Fruit fly (Drosophila melanogaster) whole organism, embryonic: Measurements from ENCODE around the gene Bet5.

ENCODE experiments used
- Ada2b ChIP-seq: fragments of 200-800 bp; sonication (Bioruptor generic); IDR thresholded peaks from 2 replicates; pipeline ENCODE4 v1.3.6; 2022; ENCODE audit warnings: missing biosample characterization, missing genetic modification characterization
- B-H1 ChIP-seq: fragments of 200-800 bp; sonication (Bioruptor generic); IDR thresholded peaks from 3 replicates; pipeline ENCODE4 v1.3.6; 2022; ENCODE audit warnings: missing biosample characterization, missing genetic modification characterization
- BtbVII ChIP-seq: fragments of 200-800 bp; sonication (Bioruptor generic); optimal IDR thresholded peaks from 3 replicates; lab custom pipeline; 2017; ENCODE audit warnings: missing biosample characterization, mild to moderate bottlenecking, missing genetic modification characterization
- CG10462 ChIP-seq: fragments of 200-800 bp; sonication (Bioruptor generic); optimal IDR thresholded peaks from 2 replicates; lab custom pipeline; 2016; ENCODE audit warnings: missing biosample characterization, missing genetic modification characterization
- CG10543 ChIP-seq: fragments of 200-800 bp; sonication (Bioruptor generic); optimal IDR thresholded peaks from 3 replicates; lab custom pipeline; 2017; ENCODE audit warnings: missing biosample characterization, mild to moderate bottlenecking, missing genetic modification characterization, moderate library complexity
- CG10654 ChIP-seq: fragments of 200-800 bp; sonication (Bioruptor generic); optimal IDR thresholded peaks from 2 replicates; lab custom pipeline; 2016; ENCODE audit warnings: missing biosample characterization, missing genetic modification characterization
- CG12104 ChIP-seq: fragments of 200-800 bp; sonication (Bioruptor generic); optimal IDR thresholded peaks from 3 replicates; lab custom pipeline; 2016; ENCODE audit warnings: missing biosample characterization, missing genetic modification characterization
- CG12155 ChIP-seq: fragments of 200-800 bp; sonication (Bioruptor generic); optimal IDR thresholded peaks from 3 replicates; lab custom pipeline; 2016; ENCODE audit warnings: missing biosample characterization, missing genetic modification characterization
- CG12391 ChIP-seq: fragments of 200-800 bp; sonication (Bioruptor generic); optimal IDR thresholded peaks from 3 replicates; lab custom pipeline; 2018; ENCODE audit warnings: missing biosample characterization, mild to moderate bottlenecking, missing genetic modification characterization, moderate library complexity
- CG13894 ChIP-seq: fragments of 200-800 bp; sonication (Bioruptor generic); optimal IDR thresholded peaks from 3 replicates; lab custom pipeline; 2018; ENCODE audit warnings: missing biosample characterization, mild to moderate bottlenecking, missing genetic modification characterization, moderate library complexity
- CG14667 ChIP-seq: fragments of 200-800 bp; sonication (Bioruptor generic); IDR thresholded peaks from 2 replicates; pipeline ENCODE4 v1.3.6; 2022; ENCODE audit warnings: missing biosample characterization, missing genetic modification characterization
- CG1647 ChIP-seq: fragments of 200-800 bp; sonication (Bioruptor generic); optimal IDR thresholded peaks from 3 replicates; lab custom pipeline; 2016; ENCODE audit warnings: missing biosample characterization, missing genetic modification characterization
- CG18599 ChIP-seq: fragments of 200-800 bp; sonication (Bioruptor generic); optimal IDR thresholded peaks from 3 replicates; lab custom pipeline; 2017; ENCODE audit warnings: missing biosample characterization, missing genetic modification characterization, mild to moderate bottlenecking, moderate library complexity, missing genetic modification reagents
- CG2116 ChIP-seq: fragments of 200-800 bp; sonication (Bioruptor generic); optimal IDR thresholded peaks from 3 replicates; lab custom pipeline; 2018; ENCODE audit warnings: missing biosample characterization, mild to moderate bottlenecking, missing genetic modification characterization
- CG30431 ChIP-seq: fragments of 200-800 bp; sonication (Bioruptor generic); optimal IDR thresholded peaks from 2 replicates; lab custom pipeline; 2017; ENCODE audit warnings: missing biosample characterization, missing genetic modification characterization
- CG32772 ChIP-seq: fragments of 200-800 bp; sonication (Bioruptor generic); IDR thresholded peaks from 2 replicates; pipeline ENCODE4 v1.3.6; 2022; ENCODE audit warnings: missing biosample characterization, missing genetic modification characterization
- CG3838 ChIP-seq: fragments of 200-800 bp; sonication (Bioruptor generic); optimal IDR thresholded peaks from 3 replicates; lab custom pipeline; 2016; ENCODE audit warnings: missing biosample characterization, missing genetic modification characterization
- CG3995 ChIP-seq: fragments of 200-800 bp; sonication (Bioruptor generic); optimal IDR thresholded peaks from 3 replicates; lab custom pipeline; 2016; ENCODE audit warnings: missing biosample characterization, missing genetic modification characterization
- CG43689 ChIP-seq: fragments of 200-800 bp; sonication (Bioruptor generic); IDR thresholded peaks from 2 replicates; pipeline ENCODE4 v1.3.6; 2022; ENCODE audit warnings: missing biosample characterization, missing genetic modification characterization
- CG6813 ChIP-seq: fragments of 200-800 bp; sonication (Bioruptor generic); optimal IDR thresholded peaks from 2 replicates; lab custom pipeline; 2017; ENCODE audit warnings: missing biosample characterization, missing genetic modification characterization, mild to moderate bottlenecking, moderate library complexity, missing genetic modification reagents
- CG6854 ChIP-seq: fragments of 200-800 bp; sonication (Bioruptor generic); optimal IDR thresholded peaks from 3 replicates; lab custom pipeline; 2017; ENCODE audit warnings: missing biosample characterization, mild to moderate bottlenecking, missing genetic modification characterization
- CG7357 ChIP-seq: fragments of 200-800 bp; sonication (Bioruptor generic); IDR thresholded peaks from 3 replicates; pipeline ENCODE4 v1.3.6; 2022; ENCODE audit warnings: missing biosample characterization, missing genetic modification characterization
- CG7928 ChIP-seq: fragments of 200-800 bp; sonication (Bioruptor generic); optimal IDR thresholded peaks from 2 replicates; lab custom pipeline; 2017; ENCODE audit warnings: missing biosample characterization, mild to moderate bottlenecking, missing genetic modification characterization
- CG8478 ChIP-seq: fragments of >200 bp; optimal IDR thresholded peaks from 2 replicates; lab custom pipeline; 2018
- CG9215 ChIP-seq: fragments of 200-800 bp; sonication (Bioruptor generic); IDR thresholded peaks from 2 replicates; pipeline ENCODE4 v1.3.6; 2022; ENCODE audit warnings: missing biosample characterization, missing genetic modification characterization
- CG9437 ChIP-seq: fragments of 200-800 bp; sonication (Bioruptor generic); optimal IDR thresholded peaks from 2 replicates; lab custom pipeline; 2018; ENCODE audit warnings: missing biosample characterization, mild to moderate bottlenecking, missing genetic modification characterization
- CrebB ChIP-seq: fragments of 200-800 bp; sonication (Bioruptor generic); optimal IDR thresholded peaks from 3 replicates; lab custom pipeline; 2018; ENCODE audit warnings: missing biosample characterization, mild to moderate bottlenecking, missing genetic modification characterization
- Gsc ChIP-seq: fragments of 200-800 bp; sonication (Bioruptor generic); IDR thresholded peaks from 2 replicates; pipeline ENCODE4 v1.3.6; 2022; ENCODE audit warnings: missing biosample characterization, missing genetic modification characterization
- Gug ChIP-seq: fragments of 200-800 bp; sonication (Bioruptor generic); IDR thresholded peaks from 4 replicates; pipeline ENCODE4 v1.3.6; 2022; ENCODE audit warnings: missing biosample characterization, missing genetic modification characterization
- Hand ChIP-seq: fragments of 200-800 bp; sonication (Bioruptor generic); optimal IDR thresholded peaks from 2 replicates; lab custom pipeline; 2017; ENCODE audit warnings: mild to moderate bottlenecking, missing biosample characterization, missing genetic modification reagents, missing genetic modification characterization
- MTF-1 ChIP-seq: fragments of 200-800 bp; sonication (Bioruptor generic); optimal IDR thresholded peaks from 2 replicates; lab custom pipeline; 2018; ENCODE audit warnings: missing biosample characterization, mild to moderate bottlenecking, missing genetic modification characterization, borderline replicate concordance
- Sin3A ChIP-seq: fragments of >200 bp; optimal IDR thresholded peaks from 2 replicates; lab custom pipeline; 2018
- al ChIP-seq: fragments of 200-800 bp; sonication (Bioruptor generic); IDR thresholded peaks from 2 replicates; pipeline ENCODE4 v1.3.6; 2022; ENCODE audit warnings: missing biosample characterization, missing genetic modification characterization
- bowl ChIP-seq: fragments of 200-800 bp; sonication (Bioruptor generic); IDR thresholded peaks from 2 replicates; pipeline ENCODE4 v1.3.6; 2022; ENCODE audit warnings: missing biosample characterization, missing genetic modification characterization
- bsh ChIP-seq, 2 experiments: fragments of 200-800 bp; sonication (Bioruptor generic); optimal IDR thresholded peaks; 2 replicates each; lab custom pipeline; 2017 to 2018; ENCODE audit warnings: mild to moderate bottlenecking in 2 of 2, missing biosample characterization in 2 of 2, missing genetic modification characterization in 2 of 2, moderate library complexity in 1 of 2
- dan ChIP-seq: fragments of 200-800 bp; sonication (Bioruptor generic); IDR thresholded peaks from 2 replicates; pipeline ENCODE4 v1.3.6; 2022; ENCODE audit warnings: missing biosample characterization, missing genetic modification characterization
- esg ChIP-seq: fragments of 200-800 bp; sonication (Bioruptor generic); conservative IDR thresholded peaks from 2 replicates; pipeline ENCODE4 v1.3.6; 2022; ENCODE audit warnings: missing biosample characterization, missing genetic modification characterization
- fru ChIP-seq: fragments of >200 bp; optimal IDR thresholded peaks from 2 replicates; lab custom pipeline; 2017
- gcm2 ChIP-seq: fragments of 200-800 bp; sonication (Bioruptor generic); optimal IDR thresholded peaks from 2 replicates; lab custom pipeline; 2016; ENCODE audit warnings: missing biosample characterization, missing genetic modification characterization
- gem ChIP-seq: fragments of 200-800 bp; sonication (Bioruptor generic); optimal IDR thresholded peaks from 2 replicates; lab custom pipeline; 2019; ENCODE audit warnings: missing biosample characterization, mild to moderate bottlenecking, missing genetic modification characterization, moderate library complexity
- hbn ChIP-seq: fragments of 200-800 bp; sonication (Bioruptor generic); IDR thresholded peaks from 2 replicates; pipeline ENCODE4 v1.3.6; 2022; ENCODE audit warnings: missing biosample characterization, missing genetic modification characterization; ENCODE audit not compliant: partially characterized antibody
- hkb ChIP-seq, 2 experiments: fragments of 200-800 bp in 1 of 2; fragments of >200 bp in 1 of 2; sonication (Bioruptor generic) in 1 of 2; IDR thresholded peaks in 1 of 2; optimal IDR thresholded peaks in 1 of 2; 2 replicates each; pipeline versions ENCODE4 v1.3.6 to Lab custom; 2017 to 2022; ENCODE audit warnings: missing biosample characterization in 1 of 2, missing genetic modification characterization in 1 of 2
- jigr1 ChIP-seq: fragments of 200-800 bp; sonication (Bioruptor generic); IDR thresholded peaks from 3 replicates; pipeline ENCODE4 v1.3.6; 2022; ENCODE audit warnings: missing biosample characterization, missing genetic modification characterization
- nerfin-1 ChIP-seq: fragments of 200-800 bp; sonication (Bioruptor generic); optimal IDR thresholded peaks from 3 replicates; lab custom pipeline; 2019; ENCODE audit warnings: missing biosample characterization, mild to moderate bottlenecking, missing genetic modification characterization, moderate library complexity
- pan ChIP-seq, 4 experiments: fragments of >200 bp in 3 of 4; fragments of 200-800 bp in 1 of 4; sonication (Bioruptor generic) in 1 of 4; optimal IDR thresholded peaks in 3 of 4; IDR thresholded peaks in 1 of 4; 2 replicates each; pipeline versions ENCODE4 v1.3.6 to Lab custom; 2017 to 2022; ENCODE audit warnings: missing biosample characterization in 2 of 4, missing genetic modification characterization in 2 of 4, mixed read lengths in 1 of 4
- phol ChIP-seq: fragments of 200-800 bp; sonication (Bioruptor generic); optimal IDR thresholded peaks from 3 replicates; lab custom pipeline; 2018; ENCODE audit warnings: missing biosample characterization, mild to moderate bottlenecking, missing genetic modification characterization, moderate library complexity
- repo ChIP-seq: fragments of 200-800 bp; sonication (Bioruptor generic); optimal IDR thresholded peaks from 2 replicates; lab custom pipeline; 2016; ENCODE audit warnings: missing biosample characterization, missing genetic modification characterization
- salm ChIP-seq: fragments of 200-800 bp; sonication (Bioruptor generic); optimal IDR thresholded peaks from 2 replicates; lab custom pipeline; 2018; ENCODE audit warnings: missing biosample characterization, mild to moderate bottlenecking, missing genetic modification characterization
- slbo ChIP-seq: fragments of 200-800 bp; sonication (Bioruptor generic); IDR thresholded peaks from 2 replicates; pipeline ENCODE4 v1.3.6; 2022; ENCODE audit warnings: missing biosample characterization, missing genetic modification characterization
- tgo ChIP-seq: fragments of 200-800 bp; sonication (Bioruptor generic); IDR thresholded peaks from 3 replicates; pipeline ENCODE4 v1.3.6; 2022; ENCODE audit warnings: missing biosample characterization, missing genetic modification characterization
- tin ChIP-seq: fragments of 200-800 bp; sonication (Bioruptor generic); optimal IDR thresholded peaks from 3 replicates; lab custom pipeline; 2016; ENCODE audit warnings: missing biosample characterization, missing genetic modification characterization

The Bet5 gene

dm6 chr3R:30189836-30190235 is 9.8 kb downstream of the Bet5 start (continued):
- no peak for TF ChIP-seq pan (optimal IDR thresholded peaks at IDR 0.05; lab: Kevin White, UChicago)
- TF ChIP-seq pan (GFP tag; optimal IDR thresholded peaks at IDR 0.05 in 1 of 2, IDR thresholded peaks at IDR 0.05 in 1 of 2): peak in 1 of 2 experiments; percentile 87
- peak; percentile 70 for TF ChIP-seq tin (GFP tag; lab: Kevin White, UChicago)
- TF ChIP-seq CG7357 (GFP tag; lab: Robert Waterston, UW): peak; percentile 64; the same call in 2 of the 3 replicates
- TF ChIP-seq hbn: no peak
- no peak for TF ChIP-seq Hand (GFP tag; lab: Kevin White, UChicago)
- peak; percentile 78 for TF ChIP-seq tgo (GFP tag; lab: Robert Waterston, UW)
- peak; percentile 64 for TF ChIP-seq CG12391 (tag; lab: Kevin White, UChicago)
- peak; percentile 71 for TF ChIP-seq CG14667 (GFP tag; lab: Robert Waterston, UW)
- TF ChIP-seq CG9437 (GFP tag; lab: Kevin White, UChicago): peak; percentile 56
- TF ChIP-seq gcm2 (GFP tag; lab: Kevin White, UChicago): peak; percentile 10
- peak; percentile 78 for TF ChIP-seq Gug
- TF ChIP-seq CG1647 (GFP tag; lab: Kevin White, UChicago): peak; percentile 13
- TF ChIP-seq CG10462 (GFP tag; lab: Kevin White, UChicago): peak; percentile 16
- peak; percentile 35; the same call in 1 of the 2 replicates for TF ChIP-seq al (GFP tag; lab: Robert Waterston, UW)
- TF ChIP-seq CG12104: peak; percentile 50
- peak; percentile 58 for TF ChIP-seq CG43689 (GFP tag; lab: Robert Waterston, UW)
- peak; percentile 80 for TF ChIP-seq esg (GFP tag; lab: Robert Waterston, UW)
- peak; percentile 29 for TF ChIP-seq CG6854 (GFP tag; lab: Kevin White, UChicago)
- no peak for TF ChIP-seq CG8478 (lab: Kevin White, UChicago)
- peak; percentile 52 for TF ChIP-seq CG10654 (GFP tag; lab: Kevin White, UChicago)
- TF ChIP-seq Sin3A (lab: Kevin White, UChicago): no peak
- peak; percentile 78 for TF ChIP-seq phol (tag; lab: Kevin White, UChicago)
- peak; percentile 83 for TF ChIP-seq gem (tag; lab: Kevin White, UChicago)
- TF ChIP-seq salm: peak; percentile 48
- no peak for TF ChIP-seq CG2116
- no peak for TF ChIP-seq hkb (optimal IDR thresholded peaks at IDR 0.05; lab: Kevin White, UChicago)
- TF ChIP-seq hkb (GFP tag; IDR thresholded peaks at IDR 0.05; lab: Robert Waterston, UW): peak; percentile 88
- TF ChIP-seq CG18599: peak; percentile 70
- TF ChIP-seq CG3995 (GFP tag; lab: Kevin White, UChicago): no peak
- peak; percentile 67 for TF ChIP-seq B-H1 (GFP tag; lab: Robert Waterston, UW)
- TF ChIP-seq BtbVII: peak; percentile 44
- TF ChIP-seq CG3838 (GFP tag; lab: Kevin White, UChicago): no peak
- peak; percentile 58 for TF ChIP-seq nerfin-1 (tag; lab: Kevin White, UChicago)
- TF ChIP-seq CrebB (tag; lab: Kevin White, UChicago): peak; percentile 15
- peak; percentile 61 for TF ChIP-seq CG6813 (GFP tag; lab: Kevin White, UChicago)
- TF ChIP-seq Ada2b: peak; percentile 87
- peak; percentile 79 for TF ChIP-seq CG32772 (GFP tag; lab: Robert Waterston, UW)
- TF ChIP-seq bsh (GFP tag; optimal IDR thresholded peaks at IDR 0.05; lab: Kevin White, UChicago): peak in 1 of 2 experiments; percentile 79
- TF ChIP-seq bowl (GFP tag; lab: Robert Waterston, UW): no peak
- peak; percentile 72; the same call in 2 of the 3 replicates for TF ChIP-seq jigr1
- TF ChIP-seq MTF-1: no peak
- TF ChIP-seq CG30431 (GFP tag; lab: Kevin White, UChicago): peak; percentile 64
- peak; percentile 83 for TF ChIP-seq slbo (GFP tag; lab: Robert Waterston, UW)
- no peak for TF ChIP-seq CG10543 (GFP tag; lab: Kevin White, UChicago)
- TF ChIP-seq Gsc (GFP tag; lab: Robert Waterston, UW): peak; percentile 52; the same call in 1 of the 2 replicates
- no peak for TF ChIP-seq fru
- peak; percentile 50; the same call in 1 of the 2 replicates for TF ChIP-seq dan
- TF ChIP-seq CG13894 (tag; lab: Kevin White, UChicago): no peak
- TF ChIP-seq CG12155 (GFP tag; lab: Kevin White, UChicago): peak; percentile 54
- no peak for TF ChIP-seq CG7928 (GFP tag; lab: Kevin White, UChicago)
- peak; percentile 63; the same call in 1 of the 2 replicates for TF ChIP-seq CG9215
- TF ChIP-seq repo (GFP tag; lab: Kevin White, UChicago): peak; percentile 30
